Fruit fly (Drosophila melanogaster) whole organism, embryonic: Measurements from ENCODE around the gene jdp.

ENCODE experiments used
- ATbp ChIP-seq: fragments of 200-800 bp; sonication (Bioruptor generic); optimal IDR thresholded peaks from 2 replicates; lab custom pipeline; 2017; ENCODE audit warnings: missing biosample characterization, mild to moderate bottlenecking, missing genetic modification characterization, missing genetic modification reagents
- CG10147 ChIP-seq: fragments of 200-800 bp; sonication (Bioruptor generic); optimal IDR thresholded peaks from 2 replicates; lab custom pipeline; 2019; ENCODE audit warnings: missing biosample characterization, mild to moderate bottlenecking, missing genetic modification characterization, moderate library complexity
- CG10209 ChIP-seq: fragments of 200-800 bp; sonication (Bioruptor generic); optimal IDR thresholded peaks from 3 replicates; lab custom pipeline; 2017; ENCODE audit warnings: missing biosample characterization, mild to moderate bottlenecking, missing genetic modification characterization, missing genetic modification reagents
- CG12391 ChIP-seq: fragments of 200-800 bp; sonication (Bioruptor generic); optimal IDR thresholded peaks from 3 replicates; lab custom pipeline; 2018; ENCODE audit warnings: missing biosample characterization, mild to moderate bottlenecking, missing genetic modification characterization, moderate library complexity
- CG12769 ChIP-seq: fragments of 200-800 bp; sonication (Bioruptor generic); optimal IDR thresholded peaks from 2 replicates; lab custom pipeline; 2019; ENCODE audit warnings: missing biosample characterization, mild to moderate bottlenecking, missing genetic modification characterization, moderate library complexity
- CG13287 ChIP-seq: fragments of 200-800 bp; sonication (Bioruptor generic); IDR thresholded peaks from 2 replicates; pipeline ENCODE4 v1.3.6; 2022; ENCODE audit warnings: missing biosample characterization, missing genetic modification characterization; ENCODE audit not compliant: partially characterized antibody
- CG13296 ChIP-seq: fragments of 200-800 bp; sonication (Bioruptor generic); optimal IDR thresholded peaks from 3 replicates; lab custom pipeline; 2018; ENCODE audit warnings: missing biosample characterization, mild to moderate bottlenecking, missing genetic modification characterization
- CG14441 ChIP-seq: fragments of 200-800 bp; sonication (Bioruptor generic); IDR thresholded peaks from 2 replicates; pipeline ENCODE4 v1.3.6; 2022; ENCODE audit warnings: missing biosample characterization, missing genetic modification characterization
- CG17186 ChIP-seq: fragments of 200-800 bp; sonication (Bioruptor generic); optimal IDR thresholded peaks from 3 replicates; lab custom pipeline; 2017; ENCODE audit warnings: missing biosample characterization, missing genetic modification reagents, missing genetic modification characterization
- CG18764 ChIP-seq: fragments of 200-800 bp; sonication (Bioruptor generic); optimal IDR thresholded peaks from 3 replicates; lab custom pipeline; 2016; ENCODE audit warnings: missing biosample characterization, missing genetic modification characterization
- CG34224 ChIP-seq: fragments of 200-800 bp; sonication (Bioruptor generic); IDR thresholded peaks from 3 replicates; pipeline ENCODE4 v1.3.6; 2022; ENCODE audit warnings: missing biosample characterization, missing genetic modification characterization; ENCODE audit not compliant: partially characterized antibody
- CG6175 ChIP-seq: fragments of 200-800 bp; sonication (Bioruptor generic); IDR thresholded peaks from 3 replicates; pipeline ENCODE4 v1.3.6; 2022; ENCODE audit warnings: missing biosample characterization, missing genetic modification characterization
- CG7271 ChIP-seq: fragments of 200-800 bp; sonication (Bioruptor generic); optimal IDR thresholded peaks from 2 replicates; lab custom pipeline; 2018; ENCODE audit warnings: missing biosample characterization, mild to moderate bottlenecking, missing genetic modification characterization, moderate library complexity
- Chrac-16 ChIP-seq: fragments of 200-800 bp; sonication (Bioruptor generic); optimal IDR thresholded peaks from 3 replicates; lab custom pipeline; 2016; ENCODE audit warnings: missing biosample characterization, missing genetic modification characterization
- CoRest ChIP-seq: fragments of 200-800 bp; sonication (Bioruptor generic); optimal IDR thresholded peaks from 3 replicates; lab custom pipeline; 2018; ENCODE audit warnings: missing biosample characterization, mild to moderate bottlenecking, missing genetic modification characterization, moderate library complexity
- Dip2 ChIP-seq: fragments of 200-800 bp; sonication (Bioruptor generic); IDR thresholded peaks from 2 replicates; pipeline ENCODE4 v1.3.6; 2022; ENCODE audit warnings: missing biosample characterization, missing genetic modification characterization
- Dip3 ChIP-seq: fragments of 200-800 bp; sonication (Bioruptor generic); optimal IDR thresholded peaks from 3 replicates; lab custom pipeline; 2016; ENCODE audit warnings: missing biosample characterization, missing genetic modification characterization
- GATAe ChIP-seq: fragments of 200-800 bp; sonication (Bioruptor generic); conservative IDR thresholded peaks from 2 replicates; pipeline ENCODE4 v1.3.6; 2022; ENCODE audit warnings: missing biosample characterization, missing genetic modification characterization
- HLH54F ChIP-seq: fragments of 200-800 bp; sonication (Bioruptor generic); optimal IDR thresholded peaks from 3 replicates; lab custom pipeline; 2016; ENCODE audit warnings: missing biosample characterization, missing genetic modification characterization
- Hand ChIP-seq: fragments of 200-800 bp; sonication (Bioruptor generic); optimal IDR thresholded peaks from 2 replicates; lab custom pipeline; 2017; ENCODE audit warnings: mild to moderate bottlenecking, missing biosample characterization, missing genetic modification reagents, missing genetic modification characterization
- Hr78 ChIP-seq, 2 experiments: fragments of 200-800 bp in 1 of 2; fragments of >200 bp in 1 of 2; sonication (Bioruptor generic) in 1 of 2; optimal IDR thresholded peaks; 2 replicates each; lab custom pipeline; 2017 to 2019; ENCODE audit warnings: missing biosample characterization in 2 of 2, missing genetic modification characterization in 2 of 2, mild to moderate bottlenecking in 1 of 2, moderate library complexity in 1 of 2
- Kr ChIP-seq: fragments of 200-800 bp; sonication (Bioruptor generic); optimal IDR thresholded peaks from 2 replicates; lab custom pipeline; 2017; ENCODE audit warnings: missing biosample characterization, mild to moderate bottlenecking, missing genetic modification characterization
- NFAT ChIP-seq: fragments of 200-800 bp; sonication (Bioruptor generic); IDR thresholded peaks from 2 replicates; pipeline ENCODE4 v1.3.6; 2022; ENCODE audit warnings: missing biosample characterization, missing genetic modification characterization
- Pdp1 ChIP-seq, 2 experiments: fragments of 200-800 bp; sonication (Bioruptor generic); optimal IDR thresholded peaks; 3 replicates each; lab custom pipeline; 2016; ENCODE audit warnings: missing biosample characterization in 2 of 2, missing genetic modification characterization in 2 of 2, mild to moderate bottlenecking in 1 of 2, moderate library complexity in 1 of 2
- Sry-β ChIP-seq: fragments of 200-800 bp; sonication (Bioruptor generic); optimal IDR thresholded peaks from 2 replicates; lab custom pipeline; 2018; ENCODE audit warnings: missing biosample characterization, mild to moderate bottlenecking, missing genetic modification characterization, moderate library complexity
- Trl ChIP-seq, 3 experiments: fragments of >200 bp in 2 of 3; fragments of 200-800 bp in 1 of 3; sonication (Bioruptor generic) in 1 of 3; optimal IDR thresholded peaks; 2 replicates in 1 of 3; 3 replicates in 2 of 3; lab custom pipeline; 2016 to 2017; ENCODE audit warnings: missing biosample characterization in 1 of 3, missing genetic modification characterization in 1 of 3
- YL-1 ChIP-seq: fragments of 200-800 bp; sonication (Bioruptor generic); optimal IDR thresholded peaks from 3 replicates; lab custom pipeline; 2017; ENCODE audit warnings: missing biosample characterization, mild to moderate bottlenecking, missing genetic modification characterization
- abd-A ChIP-seq: fragments of 200-800 bp; sonication (Bioruptor generic); optimal IDR thresholded peaks from 3 replicates; lab custom pipeline; 2019; ENCODE audit warnings: missing biosample characterization, mild to moderate bottlenecking, missing genetic modification characterization, moderate library complexity
- ase ChIP-seq: fragments of 200-800 bp; sonication (Bioruptor generic); IDR thresholded peaks from 3 replicates; pipeline ENCODE4 v1.3.6; 2022; ENCODE audit warnings: missing biosample characterization, missing genetic modification characterization
- az2 ChIP-seq: fragments of 200-800 bp; sonication (Bioruptor generic); optimal IDR thresholded peaks from 3 replicates; lab custom pipeline; 2016; ENCODE audit warnings: missing biosample characterization, missing genetic modification characterization
- bab2 ChIP-seq: fragments of 200-800 bp; sonication (Bioruptor generic); optimal IDR thresholded peaks from 2 replicates; lab custom pipeline; 2016; ENCODE audit warnings: missing biosample characterization, missing genetic modification characterization
- cato ChIP-seq: fragments of 200-800 bp; sonication (Bioruptor generic); optimal IDR thresholded peaks from 2 replicates; lab custom pipeline; 2016; ENCODE audit warnings: missing biosample characterization, missing genetic modification characterization, borderline replicate concordance
- chinmo ChIP-seq: fragments of 200-800 bp; sonication (Bioruptor generic); IDR thresholded peaks from 4 replicates; pipeline ENCODE4 v1.3.6; 2022; ENCODE audit warnings: missing biosample characterization, missing genetic modification characterization; ENCODE audit not compliant: partially characterized antibody
- corto ChIP-seq: fragments of 200-800 bp; sonication (Bioruptor generic); optimal IDR thresholded peaks from 2 replicates; lab custom pipeline; 2016; ENCODE audit warnings: missing biosample characterization, mild to moderate bottlenecking, missing genetic modification characterization, moderate library complexity
- dmrt99B ChIP-seq: fragments of 200-800 bp; sonication (Bioruptor generic); optimal IDR thresholded peaks from 2 replicates; lab custom pipeline; 2018; ENCODE audit warnings: missing biosample characterization, mild to moderate bottlenecking, missing genetic modification characterization, moderate library complexity
- dpn ChIP-seq, 2 experiments: fragments of 200-800 bp; sonication (Bioruptor generic); optimal IDR thresholded peaks; 3 replicates each; lab custom pipeline; 2016; ENCODE audit warnings: missing biosample characterization in 2 of 2, missing genetic modification characterization in 2 of 2
- lov ChIP-seq, 2 experiments: fragments of 200-800 bp in 1 of 2; fragments of >200 bp in 1 of 2; sonication (Bioruptor generic) in 1 of 2; IDR thresholded peaks in 1 of 2; optimal IDR thresholded peaks in 1 of 2; 2 replicates in 1 of 2; 3 replicates in 1 of 2; pipeline versions ENCODE4 v1.3.6 to Lab custom; 2017 to 2022; ENCODE audit warnings: missing biosample characterization in 1 of 2, missing genetic modification characterization in 1 of 2
- nom ChIP-seq: fragments of 200-800 bp; sonication (Bioruptor generic); optimal IDR thresholded peaks from 2 replicates; lab custom pipeline; 2017; ENCODE audit warnings: missing biosample characterization, missing genetic modification characterization, mild to moderate bottlenecking, moderate library complexity, missing genetic modification reagents
- oc ChIP-seq: fragments of 200-800 bp; sonication (Bioruptor generic); optimal IDR thresholded peaks from 2 replicates; lab custom pipeline; 2018; ENCODE audit warnings: missing biosample characterization, mild to moderate bottlenecking, missing genetic modification characterization, moderate library complexity
- p53 ChIP-seq: fragments of 200-800 bp; sonication (Bioruptor generic); optimal IDR thresholded peaks from 2 replicates; lab custom pipeline; 2016; ENCODE audit warnings: missing biosample characterization, missing genetic modification characterization
- pan ChIP-seq, 4 experiments: fragments of >200 bp in 3 of 4; fragments of 200-800 bp in 1 of 4; sonication (Bioruptor generic) in 1 of 4; optimal IDR thresholded peaks in 3 of 4; IDR thresholded peaks in 1 of 4; 2 replicates each; pipeline versions ENCODE4 v1.3.6 to Lab custom; 2017 to 2022; ENCODE audit warnings: missing biosample characterization in 2 of 4, missing genetic modification characterization in 2 of 4, mixed read lengths in 1 of 4
- pita ChIP-seq: fragments of 200-800 bp; sonication (Bioruptor generic); optimal IDR thresholded peaks from 2 replicates; lab custom pipeline; 2017; ENCODE audit warnings: missing biosample characterization, mild to moderate bottlenecking, missing genetic modification characterization
- schlank ChIP-seq: fragments of 200-800 bp; sonication (Bioruptor generic); optimal IDR thresholded peaks from 2 replicates; lab custom pipeline; 2018; ENCODE audit warnings: missing biosample characterization, mild to moderate bottlenecking, missing genetic modification characterization
- slp2 ChIP-seq: fragments of 200-800 bp; sonication (Bioruptor generic); optimal IDR thresholded peaks from 2 replicates; lab custom pipeline; 2016; ENCODE audit warnings: missing biosample characterization, missing genetic modification characterization
- sob ChIP-seq: fragments of 200-800 bp; sonication (Bioruptor generic); IDR thresholded peaks from 2 replicates; pipeline ENCODE4 v1.3.6; 2022; ENCODE audit warnings: missing biosample characterization, missing genetic modification characterization
- usp ChIP-seq: fragments of >200 bp; optimal IDR thresholded peaks from 2 replicates; lab custom pipeline; 2017; ENCODE audit warnings: missing biosample characterization, missing genetic modification characterization
- z ChIP-seq: fragments of 200-800 bp; sonication (Bioruptor generic); IDR thresholded peaks from 3 replicates; pipeline ENCODE4 v1.3.6; 2022; ENCODE audit warnings: missing biosample characterization, missing genetic modification characterization

Gene jdp

dm6 chr3R:30526799-30527465 is at the start of gene jdp (continued):
- TF ChIP-seq Dip2 (no peak), nom (peak; percentile 41), dpn (GFP tag; optimal IDR thresholded peaks at IDR 0.05; lab: Kevin White, UChicago) (no peak), CG18764 (GFP tag; lab: Kevin White, UChicago) (no peak), abd-A (tag; lab: Kevin White, UChicago) (peak; percentile 55), CG12769 (tag; lab: Kevin White, UChicago) (peak; percentile 86), pita (GFP tag; lab: Kevin White, UChicago) (no peak), chinmo (peak; percentile 65; the same call in 1 of the 4 replicates), CG10209 (no peak), ase (GFP tag; lab: Robert Waterston, UW) (no peak), slp2 (GFP tag; lab: Kevin White, UChicago) (no peak), CG17186 (GFP tag; lab: Kevin White, UChicago) (no peak), YL-1 (GFP tag; lab: Kevin White, UChicago) (no peak), CG13287 (GFP tag; lab: Robert Waterston, UW) (peak; percentile 20; the same call in 1 of the 2 replicates), Pdp1 (GFP tag; optimal IDR thresholded peaks at IDR 0.05; lab: Kevin White, UChicago) (no peak), bab2 (GFP tag; lab: Kevin White, UChicago) (no peak), CG10147 (GFP tag; lab: Kevin White, UChicago) (no peak), az2 (GFP tag; lab: Kevin White, UChicago) (no peak), schlank (tag; lab: Kevin White, UChicago) (no peak), Trl (optimal IDR thresholded peaks at IDR 0.05; lab: Kevin White, UChicago) (peak; percentile 15 to 24), Trl (GFP tag; optimal IDR thresholded peaks at IDR 0.05; lab: Kevin White, UChicago) (no peak), CG7271 (tag; lab: Kevin White, UChicago) (no peak), CG13296 (GFP tag; lab: Kevin White, UChicago) (peak; percentile 3), Chrac-16 (GFP tag; lab: Kevin White, UChicago) (no peak), oc (no peak), lov (optimal IDR thresholded peaks at IDR 0.05; lab: Kevin White, UChicago) (no peak), lov (GFP tag; IDR thresholded peaks at IDR 0.05; lab: Robert Waterston, UW) (no peak), GATAe (no peak), HLH54F (GFP tag; lab: Kevin White, UChicago) (no peak), NFAT (GFP tag; lab: Robert Waterston, UW) (peak; percentile 35; the same call in 1 of the 2 replicates), Dip3 (GFP tag; lab: Kevin White, UChicago) (no peak), dmrt99B (tag; lab: Kevin White, UChicago) (no peak), CG14441 (GFP tag; lab: Robert Waterston, UW) (no peak), CG34224 (no peak), sob (GFP tag; lab: Robert Waterston, UW) (no peak), Sry-β (GFP tag; lab: Kevin White, UChicago) (no peak), Hand (GFP tag; lab: Kevin White, UChicago) (peak; percentile 6), corto (peak; percentile 8), usp (GFP tag; lab: Kevin White, UChicago) (no peak), Hr78 (GFP tag; optimal IDR thresholded peaks at IDR 0.05; lab: Kevin White, UChicago) (no peak), ATbp (GFP tag; lab: Kevin White, UChicago) (peak; percentile 21), Kr (GFP tag; lab: Kevin White, UChicago) (no peak), z (GFP tag; lab: Robert Waterston, UW) (no peak), CG12391 (tag; lab: Kevin White, UChicago) (no peak), CoRest (tag; lab: Kevin White, UChicago) (no peak), CG6175 (GFP tag; lab: Robert Waterston, UW) (0 out of 3 replicates have a peak, but pooled peaks have one; percentile 7), p53 (no peak), cato (no peak), pan (optimal IDR thresholded peaks at IDR 0.05; lab: Kevin White, UChicago) (no peak), pan (GFP tag; optimal IDR thresholded peaks at IDR 0.05 in 1 of 2, IDR thresholded peaks at IDR 0.05 in 1 of 2) (no peak)
